Fruit fly (Drosophila melanogaster): Measurements from ENCODE around the gene CG17726.

CG17726 gene

DNA sequence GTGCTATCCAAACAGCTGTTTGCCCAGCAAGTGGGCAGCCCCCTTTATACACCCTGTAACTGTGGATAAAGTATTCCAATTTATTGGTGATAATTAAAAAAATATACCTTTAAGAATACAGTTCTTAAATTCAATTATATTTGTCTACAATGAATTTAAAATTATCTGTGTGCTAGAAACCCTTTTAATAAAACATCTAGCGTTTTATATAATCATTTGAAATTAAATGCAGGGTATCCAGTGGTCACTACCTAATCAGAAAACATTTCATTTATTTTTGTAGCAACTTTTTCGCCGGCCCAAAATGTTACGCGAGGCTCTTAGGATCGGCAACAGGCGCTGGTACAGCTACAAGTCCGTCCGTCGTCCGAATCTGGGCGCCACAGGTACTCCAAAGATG, at the start of gene CG17726 (continued):
- TF ChIP-seq mld (GFP tag; IDR thresholded peaks at IDR 0.05; ENCODE audit: partially characterized antibody), result no peak
- TF ChIP-seq Aef1 (GFP tag; IDR thresholded peaks at IDR 0.05), result peak; percentile 97
- peak; percentile 97 for TF ChIP-seq CG8765 (GFP tag; IDR thresholded peaks at IDR 0.05)
- peak; percentile 98 for TF ChIP-seq zen (tag; optimal IDR thresholded peaks at IDR 0.05)
- TF ChIP-seq CG15073 (GFP tag; optimal IDR thresholded peaks at IDR 0.05), result peak; percentile 71
- peak; percentile 90 for TF ChIP-seq CG4854 (GFP tag; optimal IDR thresholded peaks at IDR 0.05)
- TF ChIP-seq Rfx (GFP tag; IDR thresholded peaks at IDR 0.05), result peak; percentile 98
- TF ChIP-seq CG11723 (GFP tag; optimal IDR thresholded peaks at IDR 0.05), result peak; percentile 87
- peak; percentile 96 for TF ChIP-seq Nf-YA (GFP tag; IDR thresholded peaks at IDR 0.05)
- peak; percentile 97 for TF ChIP-seq Dek (tag; optimal IDR thresholded peaks at IDR 0.05)
- TF ChIP-seq dimm (GFP tag; IDR thresholded peaks at IDR 0.05), result peak; percentile 95
- peak; percentile 96 for TF ChIP-seq CG13775 (GFP tag; optimal IDR thresholded peaks at IDR 0.05)
- TF ChIP-seq CG10321 (GFP tag; IDR thresholded peaks at IDR 0.05), result peak; percentile 86
- TF ChIP-seq gcm (GFP tag; optimal IDR thresholded peaks at IDR 0.05), result peak; percentile 98
- TF ChIP-seq CG10274 (GFP tag; optimal IDR thresholded peaks at IDR 0.05), result peak; percentile 81
- peak; percentile 99 for TF ChIP-seq unpg (GFP tag; optimal IDR thresholded peaks at IDR 0.05)
- TF ChIP-seq gro (GFP tag; optimal IDR thresholded peaks at IDR 0.05), result peak; percentile 80
- TF ChIP-seq rib (GFP tag; IDR thresholded peaks at IDR 0.05), result peak; percentile 97
- TF ChIP-seq exex (tag; optimal IDR thresholded peaks at IDR 0.05), result no peak
- TF ChIP-seq CG14014 (GFP tag; IDR thresholded peaks at IDR 0.05), result peak; percentile 98
- TF ChIP-seq CG8478 (optimal IDR thresholded peaks at IDR 0.05), result no peak
- peak; percentile 97 for TF ChIP-seq CG33557 (GFP tag; optimal IDR thresholded peaks at IDR 0.05)
- peak; percentile 97 for TF ChIP-seq CG4424 (GFP tag; optimal IDR thresholded peaks at IDR 0.05)
- peak; percentile 84 for TF ChIP-seq slp2 (GFP tag; optimal IDR thresholded peaks at IDR 0.05)
- peak; percentile 91 for TF ChIP-seq CG10431 (GFP tag; optimal IDR thresholded peaks at IDR 0.05)
- peak; percentile 98 for TF ChIP-seq CG31441 (GFP tag; IDR thresholded peaks at IDR 0.05)
- TF ChIP-seq Usf (GFP tag; optimal IDR thresholded peaks at IDR 0.05), result peak; percentile 91
- TF ChIP-seq pzg (GFP tag; optimal IDR thresholded peaks at IDR 0.05), result peak; percentile 24
- TF ChIP-seq sob (GFP tag; IDR thresholded peaks at IDR 0.05), result peak; percentile 97
- no peak for TF ChIP-seq CG42726 (GFP tag; IDR thresholded peaks at IDR 0.05; ENCODE audit: partially characterized antibody)
- TF ChIP-seq fu2 (GFP tag; optimal IDR thresholded peaks at IDR 0.05), result peak; percentile 82
- peak; percentile 3 for TF ChIP-seq fd64A (GFP tag; optimal IDR thresholded peaks at IDR 0.05)
- peak; percentile 92 for TF ChIP-seq klu (GFP tag; IDR thresholded peaks at IDR 0.05)
- TF ChIP-seq CG12769 (tag; optimal IDR thresholded peaks at IDR 0.05), result no peak
- no peak for TF ChIP-seq abd-A (tag; optimal IDR thresholded peaks at IDR 0.05)
- TF ChIP-seq CG3847 (GFP tag; IDR thresholded peaks at IDR 0.05), result peak; percentile 97
- peak; percentile 98 for TF ChIP-seq CG34422 (GFP tag; IDR thresholded peaks at IDR 0.05)
- peak; percentile 92 for TF ChIP-seq ac (GFP tag; optimal IDR thresholded peaks at IDR 0.05)
- TF ChIP-seq CG12299 (tag; optimal IDR thresholded peaks at IDR 0.05), result peak; percentile 98
- peak; percentile 98 for TF ChIP-seq Ptx1 (GFP tag; IDR thresholded peaks at IDR 0.05)
- peak; percentile 85 for TF ChIP-seq disco-r (GFP tag; optimal IDR thresholded peaks at IDR 0.05)
- peak; percentile 96 for TF ChIP-seq CG14667 (GFP tag; IDR thresholded peaks at IDR 0.05)
- no peak for TF ChIP-seq nau (GFP tag; optimal IDR thresholded peaks at IDR 0.05)
- peak; percentile 83 for TF ChIP-seq CG18011 (GFP tag; optimal IDR thresholded peaks at IDR 0.05)
- TF ChIP-seq bigmax (GFP tag; optimal IDR thresholded peaks at IDR 0.05), result no peak
- no peak for TF ChIP-seq CG6791 (GFP tag; IDR thresholded peaks at IDR 0.05; ENCODE audit: partially characterized antibody)
- TF ChIP-seq CG18619 (GFP tag; optimal IDR thresholded peaks at IDR 0.05), result peak; percentile 94
- TF ChIP-seq Six4 (GFP tag; optimal IDR thresholded peaks at IDR 0.05), result peak; percentile 96
- TF ChIP-seq slbo (GFP tag; IDR thresholded peaks at IDR 0.05), result peak; percentile 98
- peak; percentile 97 for TF ChIP-seq CG14441 (GFP tag; IDR thresholded peaks at IDR 0.05)
- peak; percentile 87 for TF ChIP-seq CG6175 (GFP tag; IDR thresholded peaks at IDR 0.05)
- TF ChIP-seq shn (GFP tag; optimal IDR thresholded peaks at IDR 0.05), result peak; percentile 79

All from whole organism, embryonic.